Worm (Caenorhabditis elegans) whole organism, L2 larva: Measurements from ENCODE around the gene K02E7.10.
"Not testable (repeated sequence)": the region's sequence is repeated elsewhere in the genome, so short reads cannot be mapped to it uniquely, and the experiment has no call there.

Source experiments
- lin-11 ChIP-seq: fragments of 150-350 bp; sonication (generic microtip); optimal IDR thresholded peaks from 2 replicates; lab custom pipeline; 2014; ENCODE audit warnings: missing biosample characterization, missing genetic modification characterization, inconsistent platforms, mixed read lengths
- nhr-237 ChIP-seq: fragments of 150-350 bp; optimal IDR thresholded peaks from 2 replicates; lab custom pipeline; 2014; ENCODE audit warnings: missing biosample characterization, missing genetic modification characterization

DNA sequence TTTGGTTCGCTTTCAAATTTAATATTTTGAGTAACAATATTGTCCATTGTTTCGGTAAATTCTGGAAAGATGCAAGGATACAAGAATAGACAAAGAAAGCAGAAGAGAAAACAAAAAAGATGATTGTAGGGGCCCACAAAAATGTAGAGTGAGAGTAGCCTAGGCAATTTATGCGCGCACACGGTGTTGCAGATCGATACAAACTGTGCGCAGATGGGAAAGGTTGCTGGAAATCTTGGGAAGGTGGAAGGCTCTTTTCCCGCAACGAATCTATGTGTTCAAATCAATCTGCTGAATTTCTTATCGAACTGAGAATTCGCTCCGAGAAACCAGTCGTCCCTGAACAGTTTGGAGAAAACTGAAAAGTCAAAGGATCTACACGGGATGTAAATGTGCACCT lies 6.1 kb downstream of the K02E7.10 start, which contains the start of gene btb-10:
- not testable (repeated sequence) for TF ChIP-seq lin-11, nhr-237 (tag; lab: Kevin White, UChicago)
